Worm (Caenorhabditis elegans) whole organism, mixed stage, embryonic: Measurements from ENCODE around the gene Y110A2AR.1.

Experiments used
- elt-1 ChIP-seq: sonication (generic microtip); optimal IDR thresholded peaks from 2 replicates; lab custom pipeline; 2017; ENCODE audit warnings: missing genetic modification characterization, mild to moderate bottlenecking, missing compliant biosample characterization, antibody characterized with exemption, moderate library complexity, borderline replicate concordance; ENCODE audit not compliant: insufficient read depth
- lin-13 ChIP-seq: fragments of 150-350 bp; optimal IDR thresholded peaks from 2 replicates; lab custom pipeline; 2014; ENCODE audit warnings: missing biosample characterization, missing genetic modification characterization
- nhr-237 ChIP-seq: fragments of 150-350 bp; optimal IDR thresholded peaks from 2 replicates; lab custom pipeline; 2014; ENCODE audit warnings: missing biosample characterization, missing genetic modification characterization
- nhr-28 ChIP-seq: fragments of 150-350 bp; optimal IDR thresholded peaks from 2 replicates; lab custom pipeline; 2014; ENCODE audit warnings: missing biosample characterization, missing genetic modification characterization
- snpc-4 ChIP-seq: fragments of 150-350 bp; optimal IDR thresholded peaks from 2 replicates; lab custom pipeline; 2014; ENCODE audit warnings: missing biosample characterization, missing genetic modification characterization

DNA sequence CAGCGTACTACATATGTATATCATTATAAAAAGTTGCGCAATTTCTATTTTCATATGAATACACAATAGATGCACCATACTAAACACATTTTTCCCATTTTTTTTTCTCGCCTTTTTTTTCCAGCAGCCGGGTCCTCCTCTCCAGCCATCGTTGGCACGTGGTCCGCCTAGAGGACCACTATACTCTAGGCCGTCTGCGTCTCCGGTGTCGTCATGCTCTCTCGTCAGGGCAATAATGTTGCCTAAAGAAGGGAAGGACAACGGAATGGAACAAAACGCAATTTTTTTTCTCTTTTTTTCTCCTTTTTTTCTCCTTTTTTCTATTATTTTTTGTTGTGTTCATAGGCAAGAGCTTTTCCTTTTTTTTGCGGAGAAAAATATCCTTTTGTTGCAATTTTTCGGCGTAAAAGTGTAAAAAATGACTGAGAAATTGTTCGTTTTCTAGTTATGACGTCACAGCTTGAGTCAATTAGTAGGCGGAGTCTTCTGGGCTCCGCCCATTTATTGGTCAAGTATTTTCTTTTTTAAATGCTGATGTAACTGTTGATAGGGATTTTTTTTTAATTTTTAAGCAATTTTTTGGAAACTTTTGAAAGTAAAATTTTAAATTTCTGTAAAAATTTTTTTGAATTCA lies 43.1 kb downstream of the Y110A2AR.1 start:
- TF ChIP-seq nhr-28 (tag; lab: Kevin White, UChicago) = no peak
- no peak for TF ChIP-seq nhr-237 (tag; lab: Kevin White, UChicago)
- no peak for TF ChIP-seq lin-13 (tag; lab: Kevin White, UChicago)
- TF ChIP-seq snpc-4 = no peak
- TF ChIP-seq elt-1 (tag; lab: Kevin White, UChicago) = no peak
